Fruit fly (Drosophila melanogaster): Measurements from ENCODE around the gene CG14631.

DNA sequence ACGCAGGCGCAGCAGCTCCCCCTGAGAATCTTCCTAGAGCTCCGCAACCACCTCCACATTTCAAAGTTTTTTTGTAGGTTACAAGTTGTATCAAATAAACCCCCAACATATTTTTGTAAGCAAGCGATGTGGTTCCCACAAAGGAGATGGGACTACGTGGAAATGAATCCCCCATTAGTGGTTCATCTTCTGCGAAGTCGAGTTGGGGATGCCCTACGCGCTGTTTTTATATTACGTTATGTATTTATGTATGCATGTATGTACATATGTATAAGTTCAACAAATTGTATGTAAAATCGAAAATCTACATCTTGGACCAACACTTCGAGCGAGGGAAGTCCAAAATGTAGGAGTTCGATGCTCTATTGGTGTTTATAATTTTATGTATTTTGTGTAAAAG, 34.1 kb downstream of the CG14631 start, which contains the start of gene CG42259:
- TF ChIP-seq usp (GFP tag; optimal IDR thresholded peaks at IDR 0.05) (no peak), jim (GFP tag; optimal IDR thresholded peaks at IDR 0.05) (no peak), h (GFP tag; optimal IDR thresholded peaks at IDR 0.05) (no peak)
